Fruit fly (Drosophila melanogaster) whole organism, embryonic: Measurements from ENCODE around the gene CG13965.

ENCODE experiments used
- BEAF-32 ChIP-seq: fragments of 200-800 bp; sonication (Bioruptor generic); optimal IDR thresholded peaks from 3 replicates; lab custom pipeline; 2017; ENCODE audit warnings: missing biosample characterization, missing genetic modification characterization, mild to moderate bottlenecking, moderate library complexity, missing genetic modification reagents
- BtbVII ChIP-seq: fragments of 200-800 bp; sonication (Bioruptor generic); optimal IDR thresholded peaks from 3 replicates; lab custom pipeline; 2017; ENCODE audit warnings: missing biosample characterization, mild to moderate bottlenecking, missing genetic modification characterization
- CG10147 ChIP-seq: fragments of 200-800 bp; sonication (Bioruptor generic); optimal IDR thresholded peaks from 2 replicates; lab custom pipeline; 2019; ENCODE audit warnings: missing biosample characterization, mild to moderate bottlenecking, missing genetic modification characterization, moderate library complexity
- CG10565 ChIP-seq: fragments of 200-800 bp; sonication (Bioruptor generic); optimal IDR thresholded peaks from 3 replicates; lab custom pipeline; 2016; ENCODE audit warnings: missing biosample characterization, mild to moderate bottlenecking, missing genetic modification characterization
- CG11504 ChIP-seq: fragments of 200-800 bp; sonication (Bioruptor generic); optimal IDR thresholded peaks from 3 replicates; lab custom pipeline; 2019; ENCODE audit warnings: missing biosample characterization, mild to moderate bottlenecking, missing genetic modification characterization, moderate library complexity
- CG12071 ChIP-seq: fragments of 200-800 bp; sonication (Bioruptor generic); optimal IDR thresholded peaks from 3 replicates; lab custom pipeline; 2018; ENCODE audit warnings: missing biosample characterization, mild to moderate bottlenecking, missing genetic modification characterization
- CG12155 ChIP-seq: fragments of 200-800 bp; sonication (Bioruptor generic); optimal IDR thresholded peaks from 3 replicates; lab custom pipeline; 2016; ENCODE audit warnings: missing biosample characterization, missing genetic modification characterization
- CG12769 ChIP-seq: fragments of 200-800 bp; sonication (Bioruptor generic); optimal IDR thresholded peaks from 2 replicates; lab custom pipeline; 2019; ENCODE audit warnings: missing biosample characterization, mild to moderate bottlenecking, missing genetic modification characterization, moderate library complexity
- CG13296 ChIP-seq: fragments of 200-800 bp; sonication (Bioruptor generic); optimal IDR thresholded peaks from 3 replicates; lab custom pipeline; 2018; ENCODE audit warnings: missing biosample characterization, mild to moderate bottlenecking, missing genetic modification characterization
- CG15011 ChIP-seq: fragments of 200-800 bp; sonication (Bioruptor generic); optimal IDR thresholded peaks from 3 replicates; lab custom pipeline; 2018; ENCODE audit warnings: missing biosample characterization, mild to moderate bottlenecking, missing genetic modification characterization
- CG17829 ChIP-seq: fragments of 200-800 bp; optimal IDR thresholded peaks from 2 replicates; lab custom pipeline; 2019; ENCODE audit warnings: missing biosample characterization, mild to moderate bottlenecking, missing genetic modification characterization, moderate library complexity
- CG2120 ChIP-seq: fragments of 200-800 bp; sonication (Bioruptor generic); optimal IDR thresholded peaks from 3 replicates; lab custom pipeline; 2016; ENCODE audit warnings: missing biosample characterization, missing genetic modification characterization
- CG30020 ChIP-seq: fragments of 200-800 bp; optimal IDR thresholded peaks from 2 replicates; lab custom pipeline; 2019; ENCODE audit warnings: missing biosample characterization, mild to moderate bottlenecking, missing genetic modification characterization, moderate library complexity
- CG30431 ChIP-seq: fragments of 200-800 bp; sonication (Bioruptor generic); optimal IDR thresholded peaks from 2 replicates; lab custom pipeline; 2017; ENCODE audit warnings: missing biosample characterization, missing genetic modification characterization
- CG31365 ChIP-seq: fragments of 200-800 bp; sonication (Bioruptor generic); optimal IDR thresholded peaks from 2 replicates; lab custom pipeline; 2018; ENCODE audit warnings: missing biosample characterization, mild to moderate bottlenecking, missing genetic modification characterization
- CG32772 ChIP-seq: fragments of 200-800 bp; sonication (Bioruptor generic); IDR thresholded peaks from 2 replicates; pipeline ENCODE4 v1.3.6; 2022; ENCODE audit warnings: missing biosample characterization, missing genetic modification characterization
- CG33557 ChIP-seq: fragments of 200-800 bp; sonication (Bioruptor generic); optimal IDR thresholded peaks from 2 replicates; lab custom pipeline; 2019; ENCODE audit warnings: missing biosample characterization, mild to moderate bottlenecking, missing genetic modification characterization, moderate library complexity
- CG5245 ChIP-seq: fragments of 200-800 bp; sonication (Bioruptor generic); optimal IDR thresholded peaks from 3 replicates; lab custom pipeline; 2016; ENCODE audit warnings: missing biosample characterization, missing genetic modification characterization
- CG6175 ChIP-seq: fragments of 200-800 bp; sonication (Bioruptor generic); IDR thresholded peaks from 3 replicates; pipeline ENCODE4 v1.3.6; 2022; ENCODE audit warnings: missing biosample characterization, missing genetic modification characterization
- CG7556 ChIP-seq: fragments of 200-800 bp; sonication (Bioruptor generic); optimal IDR thresholded peaks from 2 replicates; lab custom pipeline; 2017; ENCODE audit warnings: missing biosample characterization, mild to moderate bottlenecking, missing genetic modification characterization
- CG7745 ChIP-seq: fragments of 200-800 bp; sonication (Bioruptor generic); optimal IDR thresholded peaks from 2 replicates; lab custom pipeline; 2018; ENCODE audit warnings: missing biosample characterization, mild to moderate bottlenecking, missing genetic modification characterization, moderate library complexity
- CG8478 ChIP-seq: fragments of >200 bp; optimal IDR thresholded peaks from 2 replicates; lab custom pipeline; 2018
- CrebB ChIP-seq: fragments of 200-800 bp; sonication (Bioruptor generic); optimal IDR thresholded peaks from 3 replicates; lab custom pipeline; 2018; ENCODE audit warnings: missing biosample characterization, mild to moderate bottlenecking, missing genetic modification characterization
- D19A ChIP-seq: fragments of 200-800 bp; optimal IDR thresholded peaks from 3 replicates; lab custom pipeline; 2019; ENCODE audit warnings: missing biosample characterization, mild to moderate bottlenecking, missing genetic modification characterization, moderate library complexity
- Dfd ChIP-seq, 2 experiments: fragments of >200 bp; optimal IDR thresholded peaks; 2 replicates each; lab custom pipeline; 2017; ENCODE audit warnings: missing biosample characterization in 2 of 2, missing genetic modification characterization in 2 of 2
- Dp ChIP-seq: fragments of 200-800 bp; sonication (Bioruptor generic); optimal IDR thresholded peaks from 2 replicates; lab custom pipeline; 2018; ENCODE audit warnings: missing biosample characterization, mild to moderate bottlenecking, missing genetic modification characterization, moderate library complexity
- Ets97D ChIP-seq: fragments of 200-800 bp; sonication (Bioruptor generic); optimal IDR thresholded peaks from 3 replicates; lab custom pipeline; 2016; ENCODE audit warnings: missing biosample characterization, missing genetic modification characterization
- HLHmδ ChIP-seq: fragments of 200-800 bp; sonication (Bioruptor generic); optimal IDR thresholded peaks from 2 replicates; lab custom pipeline; 2018; ENCODE audit warnings: missing biosample characterization, mild to moderate bottlenecking, missing genetic modification characterization, moderate library complexity
- Hr51 ChIP-seq, 2 experiments: fragments of 200-800 bp; sonication (Bioruptor generic); optimal IDR thresholded peaks; 2 replicates in 1 of 2; 3 replicates in 1 of 2; lab custom pipeline; 2016 to 2018; ENCODE audit warnings: missing biosample characterization in 2 of 2, missing genetic modification characterization in 2 of 2, mild to moderate bottlenecking in 1 of 2, moderate library complexity in 1 of 2
- NK7.1 ChIP-seq: fragments of 200-800 bp; sonication (Bioruptor generic); optimal IDR thresholded peaks from 3 replicates; lab custom pipeline; 2016; ENCODE audit warnings: missing biosample characterization, missing genetic modification characterization
- Nf-YC ChIP-seq: fragments of 200-800 bp; optimal IDR thresholded peaks from 3 replicates; lab custom pipeline; 2019; ENCODE audit warnings: missing biosample characterization, mild to moderate bottlenecking, missing genetic modification characterization, moderate library complexity
- Opbp ChIP-seq: fragments of 200-800 bp; sonication (Bioruptor generic); IDR thresholded peaks from 3 replicates; pipeline ENCODE4 v1.3.6; 2022; ENCODE audit warnings: missing biosample characterization, missing genetic modification characterization; ENCODE audit not compliant: partially characterized antibody
- Sox100B ChIP-seq: fragments of 200-800 bp; sonication (Bioruptor generic); optimal IDR thresholded peaks from 3 replicates; lab custom pipeline; 2018; ENCODE audit warnings: missing biosample characterization, mild to moderate bottlenecking, missing genetic modification characterization
- ara ChIP-seq: fragments of 200-800 bp; sonication (Bioruptor generic); IDR thresholded peaks from 2 replicates; pipeline ENCODE4 v1.3.6; 2022; ENCODE audit warnings: missing biosample characterization, missing genetic modification characterization
- bcd ChIP-seq: fragments of 200-800 bp; sonication (Bioruptor generic); optimal IDR thresholded peaks from 2 replicates; lab custom pipeline; 2017; ENCODE audit warnings: missing biosample characterization, mild to moderate bottlenecking, missing genetic modification characterization
- btn ChIP-seq: fragments of 200-800 bp; sonication (Bioruptor generic); optimal IDR thresholded peaks from 2 replicates; lab custom pipeline; 2016; ENCODE audit warnings: missing biosample characterization, missing genetic modification characterization
- caup ChIP-seq: fragments of 200-800 bp; sonication (Bioruptor generic); optimal IDR thresholded peaks from 3 replicates; lab custom pipeline; 2017; ENCODE audit warnings: missing biosample characterization, mild to moderate bottlenecking, missing genetic modification characterization, moderate library complexity; ENCODE audit not compliant: severe bottlenecking
- croc ChIP-seq: fragments of 200-800 bp; sonication (Bioruptor generic); conservative IDR thresholded peaks from 3 replicates; pipeline ENCODE4 v1.3.6; 2022; ENCODE audit warnings: missing biosample characterization, missing genetic modification characterization
- cwo ChIP-seq: fragments of 200-800 bp; sonication (Bioruptor generic); optimal IDR thresholded peaks from 3 replicates; lab custom pipeline; 2017; ENCODE audit warnings: missing biosample characterization, missing genetic modification characterization, mild to moderate bottlenecking, moderate library complexity, missing genetic modification reagents
- da ChIP-seq: fragments of 200-800 bp; sonication (Bioruptor generic); optimal IDR thresholded peaks from 2 replicates; lab custom pipeline; 2016; ENCODE audit warnings: missing biosample characterization, missing genetic modification characterization
- dimm ChIP-seq: fragments of 200-800 bp; sonication (Bioruptor generic); IDR thresholded peaks from 2 replicates; pipeline ENCODE4 v1.3.6; 2022; ENCODE audit warnings: missing biosample characterization, missing genetic modification characterization
- dm ChIP-seq: fragments of 200-800 bp; sonication (Bioruptor generic); optimal IDR thresholded peaks from 3 replicates; lab custom pipeline; 2016; ENCODE audit warnings: missing biosample characterization, missing genetic modification characterization
- esg ChIP-seq: fragments of 200-800 bp; sonication (Bioruptor generic); conservative IDR thresholded peaks from 2 replicates; pipeline ENCODE4 v1.3.6; 2022; ENCODE audit warnings: missing biosample characterization, missing genetic modification characterization
- eve ChIP-seq, 2 experiments: fragments of >200 bp; optimal IDR thresholded peaks; 2 replicates each; lab custom pipeline; 2017; ENCODE audit warnings: missing biosample characterization in 2 of 2, missing genetic modification characterization in 2 of 2
- nmo ChIP-seq: fragments of 200-800 bp; sonication (Bioruptor generic); optimal IDR thresholded peaks from 2 replicates; lab custom pipeline; 2018; ENCODE audit warnings: missing biosample characterization, mild to moderate bottlenecking, missing genetic modification characterization, moderate library complexity
- repo ChIP-seq: fragments of 200-800 bp; sonication (Bioruptor generic); optimal IDR thresholded peaks from 2 replicates; lab custom pipeline; 2016; ENCODE audit warnings: missing biosample characterization, missing genetic modification characterization
- run ChIP-seq: fragments of 200-800 bp; sonication (Bioruptor generic); optimal IDR thresholded peaks from 3 replicates; lab custom pipeline; 2018; ENCODE audit warnings: missing biosample characterization, mild to moderate bottlenecking, missing genetic modification characterization
- sob ChIP-seq: fragments of 200-800 bp; sonication (Bioruptor generic); IDR thresholded peaks from 2 replicates; pipeline ENCODE4 v1.3.6; 2022; ENCODE audit warnings: missing biosample characterization, missing genetic modification characterization
- stwl ChIP-seq: fragments of 200-800 bp; sonication (Bioruptor generic); optimal IDR thresholded peaks from 3 replicates; lab custom pipeline; 2018; ENCODE audit warnings: missing biosample characterization, mild to moderate bottlenecking, missing genetic modification characterization, moderate library complexity
- zfh1 ChIP-seq: fragments of 200-800 bp; sonication (Bioruptor generic); IDR thresholded peaks from 3 replicates; pipeline ENCODE4 v1.3.6; 2022; ENCODE audit warnings: missing biosample characterization, missing genetic modification characterization

CG13965 gene

DNA sequence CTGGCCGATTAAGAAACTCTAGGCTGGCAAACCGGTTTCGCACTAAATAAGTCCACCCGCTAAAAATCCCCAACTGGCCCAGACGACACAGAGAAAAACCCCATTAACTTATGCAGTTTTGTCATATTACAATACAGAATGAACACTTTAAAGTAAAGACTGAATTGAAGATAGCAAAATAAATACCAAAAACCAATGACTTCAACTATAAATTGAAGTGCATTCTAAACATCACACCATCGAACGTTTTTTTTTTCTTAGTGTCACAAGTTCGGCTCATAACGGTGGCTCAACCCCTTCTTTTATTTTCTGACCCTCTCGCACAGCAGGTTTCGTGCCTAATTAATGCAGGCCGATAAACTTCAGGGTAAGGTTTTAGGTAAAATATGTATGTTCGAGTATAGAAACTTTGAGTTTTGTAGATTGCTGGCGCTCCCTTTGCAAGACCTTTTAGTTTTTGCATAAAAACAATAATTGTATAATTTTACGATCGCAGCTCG is 20.8 kb downstream of the CG13965 start (continued):
- TF ChIP-seq cwo = peak; percentile 72
- TF ChIP-seq Hr51 (GFP tag; optimal IDR thresholded peaks at IDR 0.05; lab: Kevin White, UChicago) = peak; percentile 84 to 86
- TF ChIP-seq eve (GFP tag; optimal IDR thresholded peaks at IDR 0.05; lab: Kevin White, UChicago) = peak in 1 of 2 experiments; percentile 94
- TF ChIP-seq esg (GFP tag; lab: Robert Waterston, UW) = peak; percentile 88
- TF ChIP-seq CG32772 (GFP tag; lab: Robert Waterston, UW) = peak; percentile 89
- no peak for TF ChIP-seq HLHmδ (GFP tag; lab: Kevin White, UChicago)
- peak; percentile 69 for TF ChIP-seq CG13296
- TF ChIP-seq Nf-YC (tag; lab: Kevin White, UChicago) = peak; percentile 37
- TF ChIP-seq dimm (GFP tag; lab: Robert Waterston, UW) = peak; percentile 63
- TF ChIP-seq CG5245 (GFP tag; lab: Kevin White, UChicago) = no peak
- no peak for TF ChIP-seq CG10565 (GFP tag; lab: Kevin White, UChicago)
- peak; percentile 83 for TF ChIP-seq CrebB (tag; lab: Kevin White, UChicago)
- no peak for TF ChIP-seq Opbp (GFP tag; lab: Robert Waterston, UW)
- TF ChIP-seq dm (GFP tag; lab: Kevin White, UChicago) = peak; percentile 71
- TF ChIP-seq BtbVII (GFP tag; lab: Kevin White, UChicago) = peak; percentile 84
- TF ChIP-seq stwl (tag; lab: Kevin White, UChicago) = no peak
- TF ChIP-seq CG31365 (tag; lab: Kevin White, UChicago) = peak; percentile 49
- TF ChIP-seq NK7.1 (GFP tag; lab: Kevin White, UChicago) = peak; percentile 44
- TF ChIP-seq nmo (GFP tag; lab: Kevin White, UChicago) = peak; percentile 28
- peak; percentile 17 for TF ChIP-seq CG30020 (tag; lab: Kevin White, UChicago)
- TF ChIP-seq CG17829 (tag; lab: Kevin White, UChicago) = peak; percentile 74
- peak; percentile 60 for TF ChIP-seq CG15011
- TF ChIP-seq run = peak; percentile 4
- no peak for TF ChIP-seq repo (GFP tag; lab: Kevin White, UChicago)
- TF ChIP-seq Ets97D (GFP tag; lab: Kevin White, UChicago) = no peak
- TF ChIP-seq caup (GFP tag; lab: Kevin White, UChicago) = peak; percentile 49
- TF ChIP-seq BEAF-32 (GFP tag; lab: Kevin White, UChicago) = no peak
- TF ChIP-seq da = peak; percentile 60
- TF ChIP-seq CG12769 (tag; lab: Kevin White, UChicago) = peak; percentile 92
- peak; percentile 7 for TF ChIP-seq CG10147 (GFP tag; lab: Kevin White, UChicago)
- no peak for TF ChIP-seq btn (GFP tag; lab: Kevin White, UChicago)
- TF ChIP-seq CG12071 (GFP tag; lab: Kevin White, UChicago) = peak; percentile 50
- TF ChIP-seq sob (GFP tag; lab: Robert Waterston, UW) = peak; percentile 94
- TF ChIP-seq CG8478 = no peak
- TF ChIP-seq CG7556 (GFP tag; lab: Kevin White, UChicago) = peak; percentile 86
- TF ChIP-seq Dp (GFP tag; lab: Kevin White, UChicago) = no peak
- peak; percentile 6 for TF ChIP-seq D19A (tag; lab: Kevin White, UChicago)
- TF ChIP-seq zfh1 = peak; percentile 93
- TF ChIP-seq CG2120 = peak; percentile 95
- TF ChIP-seq Dfd (GFP tag; optimal IDR thresholded peaks at IDR 0.05; lab: Kevin White, UChicago) = no peak
- peak; percentile 78 for TF ChIP-seq bcd (GFP tag; lab: Kevin White, UChicago)
- TF ChIP-seq CG33557 = peak; percentile 31
- TF ChIP-seq ara = peak; percentile 91
- TF ChIP-seq Sox100B (GFP tag; lab: Kevin White, UChicago) = peak; percentile 66
- TF ChIP-seq CG7745 (tag; lab: Kevin White, UChicago) = no peak
- TF ChIP-seq CG6175 = peak; percentile 88
- TF ChIP-seq CG30431 = peak; percentile 73
- TF ChIP-seq CG12155 (GFP tag; lab: Kevin White, UChicago) = peak; percentile 86
- TF ChIP-seq CG11504 (tag; lab: Kevin White, UChicago) = peak; percentile 92
- peak; percentile 74 for TF ChIP-seq croc (GFP tag; lab: Robert Waterston, UW)
